Fruit fly (Drosophila melanogaster) whole organism, embryonic: ENCODE results near the gene arg.

ENCODE experiments used
- Atf-2 ChIP-seq: fragments of 200-800 bp; sonication (Bioruptor generic); optimal IDR thresholded peaks from 2 replicates; lab custom pipeline; 2016; ENCODE audit warnings: missing biosample characterization, missing genetic modification characterization
- Atf6 ChIP-seq: fragments of 200-800 bp; sonication (Bioruptor generic); IDR thresholded peaks from 2 replicates; pipeline ENCODE4 v1.3.6; 2022; ENCODE audit warnings: missing biosample characterization, missing genetic modification characterization
- Blimp-1 ChIP-seq: fragments of 200-800 bp; sonication (Bioruptor generic); optimal IDR thresholded peaks from 3 replicates; lab custom pipeline; 2018; ENCODE audit warnings: missing biosample characterization, missing genetic modification characterization, mild to moderate bottlenecking, moderate library complexity, missing genetic modification reagents
- BtbVII ChIP-seq: fragments of 200-800 bp; sonication (Bioruptor generic); optimal IDR thresholded peaks from 3 replicates; lab custom pipeline; 2017; ENCODE audit warnings: missing biosample characterization, mild to moderate bottlenecking, missing genetic modification characterization
- CG10209 ChIP-seq: fragments of 200-800 bp; sonication (Bioruptor generic); optimal IDR thresholded peaks from 3 replicates; lab custom pipeline; 2017; ENCODE audit warnings: missing biosample characterization, mild to moderate bottlenecking, missing genetic modification characterization, missing genetic modification reagents
- CG10462 ChIP-seq: fragments of 200-800 bp; sonication (Bioruptor generic); optimal IDR thresholded peaks from 2 replicates; lab custom pipeline; 2016; ENCODE audit warnings: missing biosample characterization, missing genetic modification characterization
- CG12071 ChIP-seq: fragments of 200-800 bp; sonication (Bioruptor generic); optimal IDR thresholded peaks from 3 replicates; lab custom pipeline; 2018; ENCODE audit warnings: missing biosample characterization, mild to moderate bottlenecking, missing genetic modification characterization
- CG12769 ChIP-seq: fragments of 200-800 bp; sonication (Bioruptor generic); optimal IDR thresholded peaks from 2 replicates; lab custom pipeline; 2019; ENCODE audit warnings: missing biosample characterization, mild to moderate bottlenecking, missing genetic modification characterization, moderate library complexity
- CG13296 ChIP-seq: fragments of 200-800 bp; sonication (Bioruptor generic); optimal IDR thresholded peaks from 3 replicates; lab custom pipeline; 2018; ENCODE audit warnings: missing biosample characterization, mild to moderate bottlenecking, missing genetic modification characterization
- CG14014 ChIP-seq: fragments of 200-800 bp; sonication (Bioruptor generic); IDR thresholded peaks from 2 replicates; pipeline ENCODE4 v1.3.6; 2022; ENCODE audit warnings: missing biosample characterization, missing genetic modification characterization
- CG15011 ChIP-seq: fragments of 200-800 bp; sonication (Bioruptor generic); optimal IDR thresholded peaks from 3 replicates; lab custom pipeline; 2018; ENCODE audit warnings: missing biosample characterization, mild to moderate bottlenecking, missing genetic modification characterization
- CG1602 ChIP-seq: fragments of 200-800 bp; sonication (Bioruptor generic); optimal IDR thresholded peaks from 3 replicates; lab custom pipeline; 2016; ENCODE audit warnings: missing biosample characterization, missing genetic modification characterization
- CG1603 ChIP-seq: fragments of 200-800 bp; sonication (Bioruptor generic); optimal IDR thresholded peaks from 2 replicates; lab custom pipeline; 2019; ENCODE audit warnings: missing biosample characterization, mild to moderate bottlenecking, missing genetic modification characterization, moderate library complexity
- CG1647 ChIP-seq: fragments of 200-800 bp; sonication (Bioruptor generic); optimal IDR thresholded peaks from 3 replicates; lab custom pipeline; 2016; ENCODE audit warnings: missing biosample characterization, missing genetic modification characterization
- CG16779 ChIP-seq: fragments of 200-800 bp; sonication (Bioruptor generic); IDR thresholded peaks from 2 replicates; pipeline ENCODE4 v1.3.6; 2022; ENCODE audit warnings: missing biosample characterization, missing genetic modification characterization
- CG16815 ChIP-seq: fragments of 200-800 bp; sonication (Bioruptor generic); optimal IDR thresholded peaks from 3 replicates; lab custom pipeline; 2017; ENCODE audit warnings: missing biosample characterization, mild to moderate bottlenecking, missing genetic modification characterization
- CG17359 ChIP-seq: fragments of 200-800 bp; sonication (Bioruptor generic); optimal IDR thresholded peaks from 3 replicates; lab custom pipeline; 2018; ENCODE audit warnings: missing biosample characterization, mild to moderate bottlenecking, missing genetic modification characterization, moderate library complexity
- CG17568 ChIP-seq: fragments of 200-800 bp; sonication (Bioruptor generic); optimal IDR thresholded peaks from 2 replicates; lab custom pipeline; 2018; ENCODE audit warnings: missing biosample characterization, mild to moderate bottlenecking, missing genetic modification characterization, moderate library complexity
- CG18262 ChIP-seq: fragments of 200-800 bp; optimal IDR thresholded peaks from 3 replicates; lab custom pipeline; 2019; ENCODE audit warnings: missing biosample characterization, mild to moderate bottlenecking, missing genetic modification characterization, moderate library complexity
- CG18599 ChIP-seq: fragments of 200-800 bp; sonication (Bioruptor generic); optimal IDR thresholded peaks from 3 replicates; lab custom pipeline; 2017; ENCODE audit warnings: missing biosample characterization, missing genetic modification characterization, mild to moderate bottlenecking, moderate library complexity, missing genetic modification reagents
- CG2678 ChIP-seq: fragments of 200-800 bp; sonication (Bioruptor generic); optimal IDR thresholded peaks from 3 replicates; lab custom pipeline; 2019; ENCODE audit warnings: missing biosample characterization, mild to moderate bottlenecking, missing genetic modification characterization, moderate library complexity
- CG31365 ChIP-seq: fragments of 200-800 bp; sonication (Bioruptor generic); optimal IDR thresholded peaks from 2 replicates; lab custom pipeline; 2018; ENCODE audit warnings: missing biosample characterization, mild to moderate bottlenecking, missing genetic modification characterization
- CG32767 ChIP-seq: fragments of 200-800 bp; sonication (Bioruptor generic); IDR thresholded peaks from 2 replicates; pipeline ENCODE4 v1.3.6; 2022; ENCODE audit warnings: missing biosample characterization, missing genetic modification characterization
- CG4854 ChIP-seq: fragments of 200-800 bp; sonication (Bioruptor generic); optimal IDR thresholded peaks from 2 replicates; lab custom pipeline; 2016; ENCODE audit warnings: missing biosample characterization, missing genetic modification characterization, inconsistent platforms
- CG6765 ChIP-seq: fragments of 200-800 bp; sonication (Bioruptor generic); optimal IDR thresholded peaks from 3 replicates; lab custom pipeline; 2017; ENCODE audit warnings: missing biosample characterization, mild to moderate bottlenecking, missing genetic modification characterization
- CG6854 ChIP-seq: fragments of 200-800 bp; sonication (Bioruptor generic); optimal IDR thresholded peaks from 3 replicates; lab custom pipeline; 2017; ENCODE audit warnings: missing biosample characterization, mild to moderate bottlenecking, missing genetic modification characterization
- CG8290 ChIP-seq, 3 experiments: fragments of 200-800 bp; sonication (Bioruptor generic); optimal IDR thresholded peaks; 2 replicates each; lab custom pipeline; 2016 to 2019; ENCODE audit warnings: missing biosample characterization in 3 of 3, missing genetic modification characterization in 3 of 3, mild to moderate bottlenecking in 2 of 3, moderate library complexity in 1 of 3
- CrebB ChIP-seq: fragments of 200-800 bp; sonication (Bioruptor generic); optimal IDR thresholded peaks from 3 replicates; lab custom pipeline; 2018; ENCODE audit warnings: missing biosample characterization, mild to moderate bottlenecking, missing genetic modification characterization
- HLH4C ChIP-seq: fragments of 200-800 bp; sonication (Bioruptor generic); IDR thresholded peaks from 3 replicates; pipeline ENCODE4 v1.3.6; 2022; ENCODE audit warnings: missing biosample characterization, missing genetic modification characterization; ENCODE audit not compliant: partially characterized antibody
- HmgZ ChIP-seq: fragments of 200-800 bp; sonication (Bioruptor generic); optimal IDR thresholded peaks from 2 replicates; lab custom pipeline; 2018; ENCODE audit warnings: missing biosample characterization, mild to moderate bottlenecking, missing genetic modification characterization
- Hmr ChIP-seq: fragments of 200-800 bp; sonication (Bioruptor generic); optimal IDR thresholded peaks from 3 replicates; lab custom pipeline; 2017; ENCODE audit warnings: mild to moderate bottlenecking, missing biosample characterization, missing genetic modification reagents, missing genetic modification characterization
- Med ChIP-seq: fragments of 200-800 bp; sonication (Bioruptor generic); peaks from one replicate; lab custom pipeline; 2016; ENCODE audit warnings: missing biosample characterization, missing genetic modification characterization, mild to moderate bottlenecking, inconsistent platforms, moderate library complexity
- Meics ChIP-seq: fragments of 200-800 bp; sonication (Bioruptor generic); optimal IDR thresholded peaks from 2 replicates; lab custom pipeline; 2017; ENCODE audit warnings: missing biosample characterization, mild to moderate bottlenecking, missing genetic modification characterization
- NC2β ChIP-seq: fragments of 200-800 bp; sonication (Bioruptor generic); optimal IDR thresholded peaks from 2 replicates; lab custom pipeline; 2016; ENCODE audit warnings: missing biosample characterization, missing genetic modification characterization
- Spps ChIP-seq: fragments of 200-800 bp; sonication (Bioruptor generic); optimal IDR thresholded peaks from 2 replicates; lab custom pipeline; 2018; ENCODE audit warnings: missing biosample characterization, mild to moderate bottlenecking, missing genetic modification characterization
- Vsx1 ChIP-seq: fragments of 200-800 bp; sonication (Bioruptor generic); optimal IDR thresholded peaks from 2 replicates; lab custom pipeline; 2017; ENCODE audit warnings: missing biosample characterization, mild to moderate bottlenecking, missing genetic modification characterization, missing genetic modification reagents
- bab2 ChIP-seq: fragments of 200-800 bp; sonication (Bioruptor generic); optimal IDR thresholded peaks from 2 replicates; lab custom pipeline; 2016; ENCODE audit warnings: missing biosample characterization, missing genetic modification characterization
- bsh ChIP-seq, 2 experiments: fragments of 200-800 bp; sonication (Bioruptor generic); optimal IDR thresholded peaks; 2 replicates each; lab custom pipeline; 2017 to 2018; ENCODE audit warnings: mild to moderate bottlenecking in 2 of 2, missing biosample characterization in 2 of 2, missing genetic modification characterization in 2 of 2, moderate library complexity in 1 of 2
- cad ChIP-seq: fragments of >200 bp; optimal IDR thresholded peaks from 2 replicates; lab custom pipeline; 2017; ENCODE audit warnings: missing biosample characterization, missing genetic modification characterization
- caup ChIP-seq: fragments of 200-800 bp; sonication (Bioruptor generic); optimal IDR thresholded peaks from 3 replicates; lab custom pipeline; 2017; ENCODE audit warnings: missing biosample characterization, mild to moderate bottlenecking, missing genetic modification characterization, moderate library complexity; ENCODE audit not compliant: severe bottlenecking
- gsb ChIP-seq: fragments of 200-800 bp; sonication (Bioruptor generic); IDR thresholded peaks from 2 replicates; pipeline ENCODE4 v1.3.6; 2022; ENCODE audit warnings: missing biosample characterization, missing genetic modification characterization
- mirr ChIP-seq: fragments of 200-800 bp; sonication (Bioruptor generic); optimal IDR thresholded peaks from 3 replicates; lab custom pipeline; 2018; ENCODE audit warnings: missing biosample characterization, mild to moderate bottlenecking, missing genetic modification characterization
- pros ChIP-seq: fragments of 200-800 bp; sonication (Bioruptor generic); optimal IDR thresholded peaks from 3 replicates; lab custom pipeline; 2019; ENCODE audit warnings: missing biosample characterization, mild to moderate bottlenecking, missing genetic modification characterization, moderate library complexity
- schlank ChIP-seq: fragments of 200-800 bp; sonication (Bioruptor generic); optimal IDR thresholded peaks from 2 replicates; lab custom pipeline; 2018; ENCODE audit warnings: missing biosample characterization, mild to moderate bottlenecking, missing genetic modification characterization
- sob ChIP-seq: fragments of 200-800 bp; sonication (Bioruptor generic); IDR thresholded peaks from 2 replicates; pipeline ENCODE4 v1.3.6; 2022; ENCODE audit warnings: missing biosample characterization, missing genetic modification characterization
- ssp ChIP-seq: fragments of 200-800 bp; sonication (Bioruptor generic); IDR thresholded peaks from 2 replicates; pipeline ENCODE4 v1.3.6; 2022; ENCODE audit warnings: missing biosample characterization, missing genetic modification characterization
- unpg ChIP-seq: fragments of 200-800 bp; sonication (Bioruptor generic); optimal IDR thresholded peaks from 3 replicates; lab custom pipeline; 2018; ENCODE audit warnings: missing biosample characterization, mild to moderate bottlenecking, missing genetic modification characterization, moderate library complexity
- zen2 ChIP-seq: fragments of 200-800 bp; sonication (Bioruptor generic); IDR thresholded peaks from 3 replicates; pipeline ENCODE4 v1.3.6; 2022; ENCODE audit warnings: missing biosample characterization, missing genetic modification characterization; ENCODE audit not compliant: partially characterized antibody

arg gene

dm6 chrX:512527-512926 lies 3.3 kb downstream of the arg start (continued):
- TF ChIP-seq Spps (tag; lab: Kevin White, UChicago) (no peak), CG32767 (GFP tag; lab: Robert Waterston, UW) (no peak), CG10462 (GFP tag; lab: Kevin White, UChicago) (no peak), CG16815 (GFP tag; lab: Kevin White, UChicago) (no peak), zen2 (GFP tag; lab: Robert Waterston, UW) (no peak), cad (GFP tag; lab: Kevin White, UChicago) (no peak), NC2β (no peak), CG14014 (no peak), CG1602 (GFP tag; lab: Kevin White, UChicago) (no peak), CG16779 (GFP tag; lab: Robert Waterston, UW) (no peak), CG6854 (GFP tag; lab: Kevin White, UChicago) (no peak), CG31365 (tag; lab: Kevin White, UChicago) (no peak), pros (no peak)

- no peak for TF ChIP-seq ssp (GFP tag; lab: Robert Waterston, UW)
- no peak for TF ChIP-seq CG1647 (GFP tag; lab: Kevin White, UChicago)
- peak; percentile 19 for TF ChIP-seq CG6854 (GFP tag; lab: Kevin White, UChicago)
- TF ChIP-seq Atf6: peak; percentile 22; the same call in 1 of the 2 replicates
- peak; percentile 54 for TF ChIP-seq CG13296 (GFP tag; lab: Kevin White, UChicago)
- peak in 1 of 2 experiments; percentile 35 for TF ChIP-seq bsh (GFP tag; optimal IDR thresholded peaks at IDR 0.05; lab: Kevin White, UChicago)
- peak; percentile 64 for TF ChIP-seq Hmr (GFP tag; lab: Kevin White, UChicago)
- peak; percentile 32 for TF ChIP-seq Blimp-1 (GFP tag; lab: Kevin White, UChicago)
- TF ChIP-seq CG17568 (GFP tag; lab: Kevin White, UChicago): peak; percentile 25
- TF ChIP-seq caup (GFP tag; lab: Kevin White, UChicago): peak; percentile 66
- TF ChIP-seq bab2 (GFP tag; lab: Kevin White, UChicago): peak; percentile 33
- TF ChIP-seq sob: peak; percentile 21; the same call in 1 of the 2 replicates
- peak; percentile 82 for TF ChIP-seq Med
- no peak for TF ChIP-seq CG8290 (GFP tag; optimal IDR thresholded peaks at IDR 0.05; lab: Kevin White, UChicago)
- TF ChIP-seq CG8290 (tag; optimal IDR thresholded peaks at IDR 0.05; lab: Kevin White, UChicago): peak in 1 of 2 experiments; percentile 73
- peak; percentile 48 for TF ChIP-seq Meics (GFP tag; lab: Kevin White, UChicago)
- peak; percentile 55 for TF ChIP-seq CG12769 (tag; lab: Kevin White, UChicago)
- TF ChIP-seq CrebB (tag; lab: Kevin White, UChicago): peak; percentile 35
- TF ChIP-seq CG1603 (tag; lab: Kevin White, UChicago): peak; percentile 21
- TF ChIP-seq BtbVII (GFP tag; lab: Kevin White, UChicago): peak; percentile 17
- no peak for TF ChIP-seq Atf-2 (GFP tag; lab: Kevin White, UChicago)
- TF ChIP-seq CG2678 (tag; lab: Kevin White, UChicago): peak; percentile 48
- peak; percentile 21 for TF ChIP-seq mirr (GFP tag; lab: Kevin White, UChicago)
- TF ChIP-seq gsb (GFP tag; lab: Robert Waterston, UW): no peak
- peak; percentile 16 for TF ChIP-seq unpg (GFP tag; lab: Kevin White, UChicago)
- TF ChIP-seq CG10209: peak; percentile 16
- peak; percentile 44 for TF ChIP-seq CG18599 (GFP tag; lab: Kevin White, UChicago)
- TF ChIP-seq CG12071 (GFP tag; lab: Kevin White, UChicago): peak; percentile 28
- TF ChIP-seq CG18262 (tag; lab: Kevin White, UChicago): no peak
- peak; percentile 32 for TF ChIP-seq CG6765
- TF ChIP-seq Vsx1: peak; percentile 29
- peak; percentile 8 for TF ChIP-seq HmgZ
- TF ChIP-seq CG4854: no peak
- TF ChIP-seq HLH4C (GFP tag; lab: Robert Waterston, UW): no peak
- TF ChIP-seq CG15011: peak; percentile 40
- peak; percentile 35 for TF ChIP-seq CG17359 (tag; lab: Kevin White, UChicago)
- TF ChIP-seq schlank (tag; lab: Kevin White, UChicago): peak; percentile 18
Observed at dm6 chrX:515676-516075, 6.4 kb downstream of the arg start.
